Fruit fly (Drosophila melanogaster) whole organism, embryonic: Measurements from ENCODE around the gene CG32313.

Experiments
- Asciz ChIP-seq: fragments of 200-800 bp; sonication (Bioruptor generic); optimal IDR thresholded peaks from 2 replicates; lab custom pipeline; 2017; ENCODE audit warnings: missing biosample characterization, mild to moderate bottlenecking, missing genetic modification characterization, missing genetic modification reagents
- B-H2 ChIP-seq: fragments of 200-800 bp; sonication (Bioruptor generic); optimal IDR thresholded peaks from 2 replicates; lab custom pipeline; 2018; ENCODE audit warnings: missing biosample characterization, mild to moderate bottlenecking, missing genetic modification characterization
- CG10209 ChIP-seq: fragments of 200-800 bp; sonication (Bioruptor generic); optimal IDR thresholded peaks from 3 replicates; lab custom pipeline; 2017; ENCODE audit warnings: missing biosample characterization, mild to moderate bottlenecking, missing genetic modification characterization, missing genetic modification reagents
- CG10321 ChIP-seq: fragments of 200-800 bp; sonication (Bioruptor generic); IDR thresholded peaks from 2 replicates; pipeline ENCODE4 v1.3.6; 2022; ENCODE audit warnings: missing biosample characterization, missing genetic modification characterization
- CG11085 ChIP-seq: fragments of 200-800 bp; sonication (Bioruptor generic); IDR thresholded peaks from 2 replicates; pipeline ENCODE4 v1.3.6; 2022; ENCODE audit warnings: missing biosample characterization, missing genetic modification characterization
- CG11398 ChIP-seq: fragments of 200-800 bp; sonication (Bioruptor generic); optimal IDR thresholded peaks from 2 replicates; lab custom pipeline; 2016; ENCODE audit warnings: missing biosample characterization, missing genetic modification characterization
- CG12744 ChIP-seq: fragments of 200-800 bp; sonication (Bioruptor generic); optimal IDR thresholded peaks from 2 replicates; lab custom pipeline; 2016; ENCODE audit warnings: missing biosample characterization, missing genetic modification characterization
- CG14014 ChIP-seq: fragments of 200-800 bp; sonication (Bioruptor generic); IDR thresholded peaks from 2 replicates; pipeline ENCODE4 v1.3.6; 2022; ENCODE audit warnings: missing biosample characterization, missing genetic modification characterization
- CG14050 ChIP-seq: fragments of 200-800 bp; sonication (Bioruptor generic); IDR thresholded peaks from 3 replicates; pipeline ENCODE4 v1.3.6; 2022; ENCODE audit warnings: missing biosample characterization, missing genetic modification characterization
- CG1602 ChIP-seq: fragments of 200-800 bp; sonication (Bioruptor generic); optimal IDR thresholded peaks from 3 replicates; lab custom pipeline; 2016; ENCODE audit warnings: missing biosample characterization, missing genetic modification characterization
- CG17328 ChIP-seq: fragments of 200-800 bp; sonication (Bioruptor generic); IDR thresholded peaks from 2 replicates; pipeline ENCODE4 v1.3.6; 2022; ENCODE audit warnings: missing biosample characterization, missing genetic modification characterization
- CG3407 ChIP-seq: fragments of 200-800 bp; sonication (Bioruptor generic); optimal IDR thresholded peaks from 2 replicates; lab custom pipeline; 2018; ENCODE audit warnings: missing biosample characterization, mild to moderate bottlenecking, missing genetic modification characterization
- CG4820 ChIP-seq: fragments of 200-800 bp; sonication (Bioruptor generic); optimal IDR thresholded peaks from 3 replicates; lab custom pipeline; 2016; ENCODE audit warnings: missing biosample characterization, missing genetic modification characterization
- CG4854 ChIP-seq: fragments of 200-800 bp; sonication (Bioruptor generic); optimal IDR thresholded peaks from 2 replicates; lab custom pipeline; 2016; ENCODE audit warnings: missing biosample characterization, missing genetic modification characterization, inconsistent platforms
- CG7963 ChIP-seq: fragments of 200-800 bp; sonication (Bioruptor generic); IDR thresholded peaks from 3 replicates; pipeline ENCODE4 v1.3.6; 2022; ENCODE audit warnings: missing biosample characterization, missing genetic modification characterization; ENCODE audit not compliant: partially characterized antibody
- Chrac-16 ChIP-seq: fragments of 200-800 bp; sonication (Bioruptor generic); optimal IDR thresholded peaks from 3 replicates; lab custom pipeline; 2016; ENCODE audit warnings: missing biosample characterization, missing genetic modification characterization
- CkIIα-i1 ChIP-seq: fragments of 200-800 bp; sonication (Bioruptor generic); IDR thresholded peaks from 2 replicates; pipeline ENCODE4 v1.3.6; 2022; ENCODE audit warnings: missing biosample characterization, missing genetic modification characterization
- Dbx ChIP-seq: fragments of 200-800 bp; sonication (Bioruptor generic); IDR thresholded peaks from 3 replicates; pipeline ENCODE4 v1.3.6; 2022; ENCODE audit warnings: missing biosample characterization, missing genetic modification characterization
- Dfd ChIP-seq, 2 experiments: fragments of >200 bp; optimal IDR thresholded peaks; 2 replicates each; lab custom pipeline; 2017; ENCODE audit warnings: missing biosample characterization in 2 of 2, missing genetic modification characterization in 2 of 2
- Drgx ChIP-seq: fragments of 200-800 bp; sonication (Bioruptor generic); IDR thresholded peaks from 2 replicates; pipeline ENCODE4 v1.3.6; 2022; ENCODE audit warnings: missing biosample characterization, missing genetic modification characterization
- Fer3 ChIP-seq: fragments of 200-800 bp; sonication (Bioruptor generic); optimal IDR thresholded peaks from 2 replicates; lab custom pipeline; 2018; ENCODE audit warnings: missing biosample characterization, mild to moderate bottlenecking, missing genetic modification characterization, moderate library complexity
- HLH3B ChIP-seq: fragments of 200-800 bp; sonication (Bioruptor generic); IDR thresholded peaks from 2 replicates; pipeline ENCODE4 v1.3.6; 2022; ENCODE audit warnings: missing biosample characterization, missing genetic modification characterization
- Hr39 ChIP-seq: fragments of >200 bp; optimal IDR thresholded peaks from 2 replicates; lab custom pipeline; 2017
- MBD-R2 ChIP-seq: fragments of 200-800 bp; sonication (Bioruptor generic); IDR thresholded peaks from 2 replicates; pipeline ENCODE4 v1.3.6; 2022; ENCODE audit warnings: missing biosample characterization, missing genetic modification characterization
- Max ChIP-seq: fragments of 200-800 bp; sonication (Bioruptor generic); optimal IDR thresholded peaks from 2 replicates; lab custom pipeline; 2016; ENCODE audit warnings: missing biosample characterization, mild to moderate bottlenecking, missing genetic modification characterization
- Mes4 ChIP-seq: fragments of 200-800 bp; sonication (Bioruptor generic); optimal IDR thresholded peaks from 2 replicates; lab custom pipeline; 2016; ENCODE audit warnings: missing biosample characterization, missing genetic modification characterization
- Spps ChIP-seq: fragments of 200-800 bp; sonication (Bioruptor generic); optimal IDR thresholded peaks from 2 replicates; lab custom pipeline; 2018; ENCODE audit warnings: missing biosample characterization, mild to moderate bottlenecking, missing genetic modification characterization
- Sry-δ ChIP-seq: fragments of 200-800 bp; sonication (Bioruptor generic); optimal IDR thresholded peaks from 2 replicates; lab custom pipeline; 2016; ENCODE audit warnings: missing biosample characterization, missing genetic modification characterization
- Taf1 ChIP-seq: fragments of 200-800 bp; sonication (Bioruptor generic); IDR thresholded peaks from 2 replicates; pipeline ENCODE4 v1.3.6; 2022; ENCODE audit warnings: missing biosample characterization, missing genetic modification characterization
- Tbp ChIP-seq: fragments of >200 bp; optimal IDR thresholded peaks from 2 replicates; lab custom pipeline; 2018; ENCODE audit warnings: missing biosample characterization, missing genetic modification characterization
- Xbp1 ChIP-seq: fragments of 200-800 bp; sonication (Bioruptor generic); optimal IDR thresholded peaks from 3 replicates; lab custom pipeline; 2016; ENCODE audit warnings: missing biosample characterization, mild to moderate bottlenecking, missing genetic modification characterization
- caup ChIP-seq: fragments of 200-800 bp; sonication (Bioruptor generic); optimal IDR thresholded peaks from 3 replicates; lab custom pipeline; 2017; ENCODE audit warnings: missing biosample characterization, mild to moderate bottlenecking, missing genetic modification characterization, moderate library complexity; ENCODE audit not compliant: severe bottlenecking
- dimm ChIP-seq: fragments of 200-800 bp; sonication (Bioruptor generic); IDR thresholded peaks from 2 replicates; pipeline ENCODE4 v1.3.6; 2022; ENCODE audit warnings: missing biosample characterization, missing genetic modification characterization
- esg ChIP-seq: fragments of 200-800 bp; sonication (Bioruptor generic); conservative IDR thresholded peaks from 2 replicates; pipeline ENCODE4 v1.3.6; 2022; ENCODE audit warnings: missing biosample characterization, missing genetic modification characterization
- ewg ChIP-seq: fragments of 200-800 bp; sonication (Bioruptor generic); optimal IDR thresholded peaks from 3 replicates; lab custom pipeline; 2017; ENCODE audit warnings: mild to moderate bottlenecking, missing biosample characterization, missing genetic modification reagents, missing genetic modification characterization
- exex ChIP-seq: fragments of 200-800 bp; sonication (Bioruptor generic); optimal IDR thresholded peaks from 4 replicates; lab custom pipeline; 2018; ENCODE audit warnings: missing biosample characterization, mild to moderate bottlenecking, missing genetic modification characterization, moderate library complexity
- fru ChIP-seq: fragments of >200 bp; optimal IDR thresholded peaks from 2 replicates; lab custom pipeline; 2017
- hb ChIP-seq: fragments of 200-800 bp; sonication (Bioruptor generic); IDR thresholded peaks from 3 replicates; pipeline ENCODE4 v1.3.6; 2022; ENCODE audit warnings: missing biosample characterization, missing genetic modification characterization; ENCODE audit not compliant: partially characterized antibody
- hbn ChIP-seq: fragments of 200-800 bp; sonication (Bioruptor generic); IDR thresholded peaks from 2 replicates; pipeline ENCODE4 v1.3.6; 2022; ENCODE audit warnings: missing biosample characterization, missing genetic modification characterization; ENCODE audit not compliant: partially characterized antibody
- inv ChIP-seq: fragments of 200-800 bp; sonication (Bioruptor generic); IDR thresholded peaks from 2 replicates; pipeline ENCODE4 v1.3.6; 2022; ENCODE audit warnings: missing biosample characterization, missing genetic modification characterization; ENCODE audit not compliant: partially characterized antibody
- ken ChIP-seq: fragments of 200-800 bp; sonication (Bioruptor generic); IDR thresholded peaks from 3 replicates; pipeline ENCODE4 v1.3.6; 2022; ENCODE audit warnings: missing biosample characterization, missing genetic modification characterization
- kni ChIP-seq: fragments of 200-800 bp; sonication (Bioruptor generic); optimal IDR thresholded peaks from 3 replicates; lab custom pipeline; 2017; ENCODE audit warnings: mild to moderate bottlenecking, missing biosample characterization, missing genetic modification reagents, missing genetic modification characterization
- oc ChIP-seq: fragments of 200-800 bp; sonication (Bioruptor generic); optimal IDR thresholded peaks from 2 replicates; lab custom pipeline; 2018; ENCODE audit warnings: missing biosample characterization, mild to moderate bottlenecking, missing genetic modification characterization, moderate library complexity
- pzg ChIP-seq: fragments of 200-800 bp; sonication (Bioruptor generic); optimal IDR thresholded peaks from 3 replicates; lab custom pipeline; 2018; ENCODE audit warnings: missing biosample characterization, mild to moderate bottlenecking, missing genetic modification characterization, moderate library complexity
- slou ChIP-seq: fragments of 200-800 bp; sonication (Bioruptor generic); optimal IDR thresholded peaks from 3 replicates; lab custom pipeline; 2016; ENCODE audit warnings: missing biosample characterization, missing genetic modification characterization
- tap ChIP-seq: fragments of 200-800 bp; optimal IDR thresholded peaks from 3 replicates; lab custom pipeline; 2019; ENCODE audit warnings: missing biosample characterization, mild to moderate bottlenecking, missing genetic modification characterization, moderate library complexity
- unc-4 ChIP-seq: fragments of 200-800 bp; sonication (Bioruptor generic); IDR thresholded peaks from 2 replicates; pipeline ENCODE4 v1.3.6; 2022; ENCODE audit warnings: missing biosample characterization, missing genetic modification characterization; ENCODE audit not compliant: partially characterized antibody
- wdn ChIP-seq: fragments of 200-800 bp; sonication (Bioruptor generic); IDR thresholded peaks from 2 replicates; pipeline ENCODE4 v1.3.6; 2022; ENCODE audit warnings: missing biosample characterization, missing genetic modification characterization
- zen ChIP-seq: fragments of 200-800 bp; sonication (Bioruptor generic); optimal IDR thresholded peaks from 3 replicates; lab custom pipeline; 2018; ENCODE audit warnings: missing biosample characterization, mild to moderate bottlenecking, missing genetic modification characterization, moderate library complexity
- zen2 ChIP-seq: fragments of 200-800 bp; sonication (Bioruptor generic); IDR thresholded peaks from 3 replicates; pipeline ENCODE4 v1.3.6; 2022; ENCODE audit warnings: missing biosample characterization, missing genetic modification characterization; ENCODE audit not compliant: partially characterized antibody

Gene CG32313

dm6 chr3L:1517274-1518047 is 28.1 kb downstream of the CG32313 start (continued):
- peak; percentile 72; the same call in 2 of the 3 replicates for TF ChIP-seq CG7963 (GFP tag; lab: Robert Waterston, UW)
- no peak for TF ChIP-seq Spps (tag; lab: Kevin White, UChicago)
- peak; percentile 83 for TF ChIP-seq MBD-R2 (GFP tag; lab: Robert Waterston, UW)
- peak; percentile 44; the same call in 1 of the 2 replicates for TF ChIP-seq Taf1 (GFP tag; lab: Robert Waterston, UW)
- TF ChIP-seq CG1602 (GFP tag; lab: Kevin White, UChicago) = peak; percentile 47
- TF ChIP-seq CG14050 (GFP tag; lab: Robert Waterston, UW) = no peak
- TF ChIP-seq Dbx (GFP tag; lab: Robert Waterston, UW) = no peak
- peak; percentile 38 for TF ChIP-seq caup (GFP tag; lab: Kevin White, UChicago)
- TF ChIP-seq Asciz = no peak
- peak; percentile 16 for TF ChIP-seq CG11398
- no peak for TF ChIP-seq kni (GFP tag; lab: Kevin White, UChicago)
- TF ChIP-seq CG10209 (GFP tag; lab: Kevin White, UChicago) = peak; percentile 39
- TF ChIP-seq Max (GFP tag; lab: Kevin White, UChicago) = peak; percentile 67
- TF ChIP-seq zen2 (GFP tag; lab: Robert Waterston, UW) = peak; percentile 62
- TF ChIP-seq CG17328 (GFP tag; lab: Robert Waterston, UW) = peak; percentile 53
- TF ChIP-seq CG4854 (GFP tag; lab: Kevin White, UChicago) = no peak
- peak; percentile 37 for TF ChIP-seq CG12744 (GFP tag; lab: Kevin White, UChicago)
- TF ChIP-seq CG3407 (GFP tag; lab: Kevin White, UChicago) = peak; percentile 17
- TF ChIP-seq exex (tag; lab: Kevin White, UChicago) = peak; percentile 5
- peak; percentile 66 for TF ChIP-seq hbn (GFP tag; lab: Robert Waterston, UW)
- no peak for TF ChIP-seq zen (tag; lab: Kevin White, UChicago)
- no peak for TF ChIP-seq HLH3B
- 0 out of 2 replicates have a peak, but pooled peaks have one; percentile 5 for TF ChIP-seq CG10321
- no peak for TF ChIP-seq Hr39 (lab: Kevin White, UChicago)
- no peak for TF ChIP-seq Dfd (GFP tag; optimal IDR thresholded peaks at IDR 0.05; lab: Kevin White, UChicago)
- peak; percentile 71 for TF ChIP-seq Drgx
- TF ChIP-seq wdn (GFP tag; lab: Robert Waterston, UW) = peak; percentile 53; the same call in 1 of the 2 replicates
- no peak for TF ChIP-seq CkIIα-i1 (GFP tag; lab: Robert Waterston, UW)
- TF ChIP-seq CG11085 (GFP tag; lab: Robert Waterston, UW) = no peak
- TF ChIP-seq fru = no peak
- TF ChIP-seq ken (GFP tag; lab: Robert Waterston, UW) = peak; percentile 63; the same call in 2 of the 3 replicates
- TF ChIP-seq CG14014 = peak; percentile 57; the same call in 1 of the 2 replicates
- peak; percentile 64 for TF ChIP-seq Chrac-16 (GFP tag; lab: Kevin White, UChicago)
- TF ChIP-seq Tbp = no peak
- TF ChIP-seq dimm (GFP tag; lab: Robert Waterston, UW) = no peak
- peak; percentile 77 for TF ChIP-seq unc-4 (GFP tag; lab: Robert Waterston, UW)
- peak; percentile 58 for TF ChIP-seq CG4820 (GFP tag; lab: Kevin White, UChicago)
- TF ChIP-seq oc (tag; lab: Kevin White, UChicago) = no peak
- TF ChIP-seq ewg (GFP tag; lab: Kevin White, UChicago) = peak; percentile 60
- no peak for TF ChIP-seq slou
- peak; percentile 74 for TF ChIP-seq Xbp1
- no peak for TF ChIP-seq B-H2 (GFP tag; lab: Kevin White, UChicago)
- TF ChIP-seq Sry-δ (GFP tag; lab: Kevin White, UChicago) = peak; percentile 96
- no peak for TF ChIP-seq tap (tag; lab: Kevin White, UChicago)
- TF ChIP-seq pzg (GFP tag; lab: Kevin White, UChicago) = peak; percentile 72
- no peak for TF ChIP-seq Fer3 (tag; lab: Kevin White, UChicago)
- peak; percentile 69 for TF ChIP-seq inv (GFP tag; lab: Robert Waterston, UW)
- TF ChIP-seq Mes4 = peak; percentile 58
- peak; percentile 58 for TF ChIP-seq esg (GFP tag; lab: Robert Waterston, UW)
- TF ChIP-seq hb (GFP tag; lab: Robert Waterston, UW) = peak; percentile 70
